Worm (Caenorhabditis elegans) whole organism, early embryonic: ENCODE measurements around the gene npl-4.1.
A peak's percentile ranks its signal among the peaks of the same experiment; 100 is the strongest.

Source experiments
- ama-1 ChIP-seq: fragments of 150-350 bp; optimal IDR thresholded peaks from 2 replicates; lab custom pipeline; 2014
- flt-1 ChIP-seq: fragments of 200-800 bp; sonication (Bioruptor generic); IDR thresholded peaks from 2 replicates; pipeline ENCODE4 v1.3.6; 2022; ENCODE audit warnings: missing genetic modification characterization, missing compliant biosample characterization
- sea-1 ChIP-seq: fragments of 200-800 bp; sonication (Bioruptor generic); conservative IDR thresholded peaks from 2 replicates; pipeline ENCODE4 v1.3.6; 2022; ENCODE audit warnings: missing genetic modification characterization, missing compliant biosample characterization

- no peak for TF ChIP-seq ama-1 (lab: Kevin White, UChicago)
- TF ChIP-seq sea-1 (GFP tag; lab: Robert Waterston, UW): 0 out of 2 replicates have a peak, but pooled peaks have one; percentile 38
- no peak for TF ChIP-seq flt-1 (GFP tag; lab: Robert Waterston, UW)
Observed at ce11 chrII:5599326-5600044, 31.7 kb upstream of the npl-4.1 start, which contains the start of gene C17G10.10.
